Worm (Caenorhabditis elegans) whole organism, L4 larva: Measurements from ENCODE around the gene F23F1.10.

Experiments used
- ZK546.5 ChIP-seq, 2 experiments: sonication (generic microtip); optimal IDR thresholded peaks; 2 replicates each; lab custom pipeline; 2017; ENCODE audit warnings: missing biosample characterization in 2 of 2, missing genetic modification characterization in 2 of 2
- ceh-62 ChIP-seq: sonication (generic microtip); optimal IDR thresholded peaks from 2 replicates; lab custom pipeline; 2017; ENCODE audit warnings: missing biosample characterization, missing genetic modification characterization
- ceh-82 ChIP-seq: sonication (generic microtip); optimal IDR thresholded peaks from 2 replicates; lab custom pipeline; 2017; ENCODE audit warnings: missing biosample characterization, missing genetic modification characterization
- fos-1 ChIP-seq: fragments of 150-350 bp; optimal IDR thresholded peaks from 2 replicates; lab custom pipeline; 2014; ENCODE audit warnings: missing biosample characterization, missing genetic modification characterization
- lin-1 ChIP-seq: fragments of 200-800 bp; sonication (Bioruptor generic); IDR thresholded peaks from 2 replicates; pipeline ENCODE4 v1.3.6; 2022; ENCODE audit warnings: missing genetic modification reagents, missing genetic modification characterization, missing compliant biosample characterization
- lin-39 ChIP-seq: fragments of 150-350 bp; optimal IDR thresholded peaks from 2 replicates; lab custom pipeline; 2014; ENCODE audit warnings: missing biosample characterization, missing genetic modification reagents, missing genetic modification characterization
- nhr-28 ChIP-seq: fragments of 150-350 bp; optimal IDR thresholded peaks from 2 replicates; lab custom pipeline; 2014; ENCODE audit warnings: missing biosample characterization, missing genetic modification characterization
- snpc-4 ChIP-seq: fragments of 150-350 bp; optimal IDR thresholded peaks from 2 replicates; lab custom pipeline; 2014; ENCODE audit warnings: missing biosample characterization, missing genetic modification characterization
- spr-3 ChIP-seq: fragments of 200-800 bp; sonication (Bioruptor generic); optimal IDR thresholded peaks from 2 replicates; lab custom pipeline; 2018; ENCODE audit warnings: mild to moderate bottlenecking, missing genetic modification characterization, missing compliant biosample characterization
- unc-62 ChIP-seq, 3 experiments: fragments of 150-350 bp in 1 of 3; sonication (generic microtip); optimal IDR thresholded peaks in 2 of 3; peaks in 1 of 3; 1 replicate in 1 of 3; 2 replicates in 2 of 3; lab custom pipeline; 2014 to 2017; ENCODE audit warnings: missing biosample characterization in 3 of 3, missing genetic modification characterization in 3 of 3, missing genetic modification reagents in 3 of 3, missing genotype in 1 of 3

DNA sequence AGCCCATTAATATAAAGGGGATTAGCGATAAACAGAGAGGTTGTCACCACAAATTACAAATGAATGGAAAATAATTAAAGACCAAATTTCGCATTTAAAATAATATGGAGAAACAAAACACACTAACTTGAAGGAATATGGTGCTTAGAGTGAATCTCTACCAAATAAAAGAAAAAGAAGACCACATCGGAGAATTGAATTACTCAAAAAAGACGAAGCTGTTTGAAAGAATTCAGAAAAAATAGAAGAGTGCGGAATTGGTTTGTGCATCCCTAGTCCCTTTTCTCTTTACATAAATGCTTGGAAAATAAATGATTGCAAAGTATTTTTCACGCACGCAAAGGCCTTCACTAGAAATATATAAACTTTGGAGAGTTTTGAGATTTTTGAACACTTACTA lies 32.1 kb upstream of the F23F1.10 start:
- no peak for TF ChIP-seq nhr-28
- TF ChIP-seq lin-39 (tag; lab: Kevin White, UChicago): no peak
- no peak for TF ChIP-seq ceh-62
- no peak for TF ChIP-seq spr-3 (GFP tag; lab: Kevin White, UChicago)
- no peak for TF ChIP-seq snpc-4
- TF ChIP-seq unc-62 (GFP tag; optimal IDR thresholded peaks at IDR 0.05 in 1 of 2; lab: Kevin White, UChicago): no peak
- TF ChIP-seq unc-62 (tag; optimal IDR thresholded peaks at IDR 0.05; lab: Kevin White, UChicago): no peak
- TF ChIP-seq ceh-82 (tag; lab: Kevin White, UChicago): no peak
- TF ChIP-seq ZK546.5 (tag; optimal IDR thresholded peaks at IDR 0.05; lab: Kevin White, UChicago): no peak
- TF ChIP-seq lin-1 (GFP tag; lab: Robert Waterston, UW): no peak
- TF ChIP-seq fos-1 (tag; lab: Kevin White, UChicago): no peak
